Worm (Caenorhabditis elegans): ENCODE results near the gene T05D4.2.

DNA sequence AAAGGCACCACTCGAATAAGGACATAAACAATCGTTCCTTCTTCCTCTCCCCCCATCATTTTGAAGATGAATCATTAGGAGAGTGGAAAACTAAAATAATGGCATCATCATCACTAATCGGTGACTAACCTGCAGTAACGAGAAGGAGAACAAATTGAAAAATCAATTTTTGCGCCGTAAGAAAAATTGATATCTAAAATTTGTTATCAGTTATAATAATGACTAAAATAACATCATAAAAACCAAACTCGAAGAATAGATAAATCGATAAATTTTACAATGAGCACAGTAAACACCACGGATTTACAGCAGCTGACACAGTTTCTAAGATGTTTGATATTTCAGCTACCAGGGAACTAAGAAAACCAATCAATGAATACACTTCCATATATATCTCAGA, 36.7 kb downstream of the T05D4.2 start:
- TF ChIP-seq tab-1 (GFP tag; IDR thresholded peaks at IDR 0.05) (no peak), ztf-29 (GFP tag; IDR thresholded peaks at IDR 0.05) (no peak), cog-1 (tag; optimal IDR thresholded peaks at IDR 0.05) (no peak), T22C8.4 (GFP tag; IDR thresholded peaks at IDR 0.05) (no peak), ref-1 (GFP tag; conservative IDR thresholded peaks at IDR 0.05) (no peak), ztf-23 (GFP tag; IDR thresholded peaks at IDR 0.05) (no peak)
